Worm (Caenorhabditis elegans) whole organism, L3 larva: Measurements from ENCODE around the gene algn-9.

Experiments used
- ceh-16 ChIP-seq: sonication (generic microtip); optimal IDR thresholded peaks from 2 replicates; lab custom pipeline; 2017; ENCODE audit warnings: missing biosample characterization, missing genetic modification characterization
- ceh-82 ChIP-seq: fragments of 150-350 bp; optimal IDR thresholded peaks from 2 replicates; lab custom pipeline; 2014; ENCODE audit warnings: missing biosample characterization, missing genetic modification characterization

ce11 chrII:10630944-10631343, 46.8 kb downstream of the algn-9 start:
- TF ChIP-seq ceh-82 (no peak), ceh-16 (tag; lab: Kevin White, UChicago) (no peak)
